Fruit fly (Drosophila melanogaster) whole organism, embryonic: Measurements from ENCODE around the gene CG17199.

Source experiments
- Bgb ChIP-seq: fragments of 200-800 bp; sonication (Bioruptor generic); IDR thresholded peaks from 2 replicates; pipeline ENCODE4 v1.3.6; 2022; ENCODE audit warnings: missing biosample characterization, missing genetic modification characterization; ENCODE audit not compliant: partially characterized antibody
- CG10543 ChIP-seq: fragments of 200-800 bp; sonication (Bioruptor generic); optimal IDR thresholded peaks from 3 replicates; lab custom pipeline; 2017; ENCODE audit warnings: missing biosample characterization, mild to moderate bottlenecking, missing genetic modification characterization, moderate library complexity
- CG13894 ChIP-seq: fragments of 200-800 bp; sonication (Bioruptor generic); optimal IDR thresholded peaks from 3 replicates; lab custom pipeline; 2018; ENCODE audit warnings: missing biosample characterization, mild to moderate bottlenecking, missing genetic modification characterization, moderate library complexity
- CG14014 ChIP-seq: fragments of 200-800 bp; sonication (Bioruptor generic); IDR thresholded peaks from 2 replicates; pipeline ENCODE4 v1.3.6; 2022; ENCODE audit warnings: missing biosample characterization, missing genetic modification characterization
- CG15073 ChIP-seq: fragments of 200-800 bp; sonication (Bioruptor generic); optimal IDR thresholded peaks from 2 replicates; lab custom pipeline; 2016; ENCODE audit warnings: missing biosample characterization, missing genetic modification characterization
- CG15601 ChIP-seq: fragments of 200-800 bp; sonication (Bioruptor generic); optimal IDR thresholded peaks from 3 replicates; lab custom pipeline; 2019; ENCODE audit warnings: missing biosample characterization, mild to moderate bottlenecking, missing genetic modification characterization, moderate library complexity
- CG16813 ChIP-seq: fragments of 200-800 bp; sonication (Bioruptor generic); IDR thresholded peaks from 3 replicates; pipeline ENCODE4 v1.3.6; 2022; ENCODE audit warnings: missing biosample characterization, missing genetic modification characterization; ENCODE audit not compliant: partially characterized antibody
- CG17829 ChIP-seq: fragments of 200-800 bp; optimal IDR thresholded peaks from 2 replicates; lab custom pipeline; 2019; ENCODE audit warnings: missing biosample characterization, mild to moderate bottlenecking, missing genetic modification characterization, moderate library complexity
- CG18599 ChIP-seq: fragments of 200-800 bp; sonication (Bioruptor generic); optimal IDR thresholded peaks from 3 replicates; lab custom pipeline; 2017; ENCODE audit warnings: missing biosample characterization, missing genetic modification characterization, mild to moderate bottlenecking, moderate library complexity, missing genetic modification reagents
- CG2116 ChIP-seq: fragments of 200-800 bp; sonication (Bioruptor generic); optimal IDR thresholded peaks from 3 replicates; lab custom pipeline; 2018; ENCODE audit warnings: missing biosample characterization, mild to moderate bottlenecking, missing genetic modification characterization
- CG2875 ChIP-seq: fragments of 200-800 bp; sonication (Bioruptor generic); optimal IDR thresholded peaks from 2 replicates; lab custom pipeline; 2017; ENCODE audit warnings: missing biosample characterization, mild to moderate bottlenecking, missing genetic modification characterization, missing genetic modification reagents
- CG43689 ChIP-seq: fragments of 200-800 bp; sonication (Bioruptor generic); IDR thresholded peaks from 2 replicates; pipeline ENCODE4 v1.3.6; 2022; ENCODE audit warnings: missing biosample characterization, missing genetic modification characterization
- CG4617 ChIP-seq: fragments of 200-800 bp; sonication (Bioruptor generic); optimal IDR thresholded peaks from 3 replicates; lab custom pipeline; 2016; ENCODE audit warnings: missing biosample characterization, missing genetic modification characterization, borderline replicate concordance
- CG7963 ChIP-seq: fragments of 200-800 bp; sonication (Bioruptor generic); IDR thresholded peaks from 3 replicates; pipeline ENCODE4 v1.3.6; 2022; ENCODE audit warnings: missing biosample characterization, missing genetic modification characterization; ENCODE audit not compliant: partially characterized antibody
- CG9437 ChIP-seq: fragments of 200-800 bp; sonication (Bioruptor generic); optimal IDR thresholded peaks from 2 replicates; lab custom pipeline; 2018; ENCODE audit warnings: missing biosample characterization, mild to moderate bottlenecking, missing genetic modification characterization
- CTCF ChIP-seq: fragments of 200-800 bp; sonication (Bioruptor generic); optimal IDR thresholded peaks from 2 replicates; lab custom pipeline; 2017; ENCODE audit warnings: missing biosample characterization, mild to moderate bottlenecking, missing genetic modification characterization, moderate library complexity
- D19B ChIP-seq: fragments of 200-800 bp; sonication (Bioruptor generic); optimal IDR thresholded peaks from 2 replicates; lab custom pipeline; 2017; ENCODE audit warnings: missing biosample characterization, mild to moderate bottlenecking, missing genetic modification characterization
- Dek ChIP-seq: fragments of 200-800 bp; sonication (Bioruptor generic); optimal IDR thresholded peaks from 3 replicates; lab custom pipeline; 2019; ENCODE audit warnings: missing biosample characterization, mild to moderate bottlenecking, missing genetic modification characterization, moderate library complexity
- Doc3 ChIP-seq: fragments of 200-800 bp; sonication (Bioruptor generic); IDR thresholded peaks from 3 replicates; pipeline ENCODE4 v1.3.6; 2022; ENCODE audit warnings: missing biosample characterization, missing genetic modification characterization; ENCODE audit not compliant: partially characterized antibody
- Dp ChIP-seq: fragments of 200-800 bp; sonication (Bioruptor generic); optimal IDR thresholded peaks from 2 replicates; lab custom pipeline; 2018; ENCODE audit warnings: missing biosample characterization, mild to moderate bottlenecking, missing genetic modification characterization, moderate library complexity
- Ets97D ChIP-seq: fragments of 200-800 bp; sonication (Bioruptor generic); optimal IDR thresholded peaks from 3 replicates; lab custom pipeline; 2016; ENCODE audit warnings: missing biosample characterization, missing genetic modification characterization
- Fer1 ChIP-seq: fragments of 200-800 bp; sonication (Bioruptor generic); optimal IDR thresholded peaks from 2 replicates; lab custom pipeline; 2017; ENCODE audit warnings: missing biosample characterization, mild to moderate bottlenecking, missing genetic modification characterization
- HmgZ ChIP-seq: fragments of 200-800 bp; sonication (Bioruptor generic); optimal IDR thresholded peaks from 2 replicates; lab custom pipeline; 2018; ENCODE audit warnings: missing biosample characterization, mild to moderate bottlenecking, missing genetic modification characterization
- Jarid2 ChIP-seq: fragments of 200-800 bp; sonication (Bioruptor generic); optimal IDR thresholded peaks from 3 replicates; lab custom pipeline; 2017; ENCODE audit warnings: mild to moderate bottlenecking, missing biosample characterization, missing genetic modification reagents, missing genetic modification characterization
- MESR4 ChIP-seq: fragments of 200-800 bp; sonication (Bioruptor generic); optimal IDR thresholded peaks from 2 replicates; lab custom pipeline; 2018; ENCODE audit warnings: missing biosample characterization, mild to moderate bottlenecking, missing genetic modification characterization, moderate library complexity
- Pdp1 ChIP-seq, 2 experiments: fragments of 200-800 bp; sonication (Bioruptor generic); optimal IDR thresholded peaks; 3 replicates each; lab custom pipeline; 2016; ENCODE audit warnings: missing biosample characterization in 2 of 2, missing genetic modification characterization in 2 of 2, mild to moderate bottlenecking in 1 of 2, moderate library complexity in 1 of 2
- Poxn ChIP-seq: fragments of 200-800 bp; sonication (Bioruptor generic); IDR thresholded peaks from 2 replicates; pipeline ENCODE4 v1.3.6; 2022; ENCODE audit warnings: missing biosample characterization, missing genetic modification characterization
- Sin3A ChIP-seq: fragments of >200 bp; optimal IDR thresholded peaks from 2 replicates; lab custom pipeline; 2018
- Ssrp ChIP-seq: fragments of 200-800 bp; sonication (Bioruptor generic); optimal IDR thresholded peaks from 2 replicates; lab custom pipeline; 2018; ENCODE audit warnings: missing biosample characterization, mild to moderate bottlenecking, missing genetic modification characterization, moderate library complexity
- ato ChIP-seq: fragments of 200-800 bp; sonication (Bioruptor generic); IDR thresholded peaks from 2 replicates; pipeline ENCODE4 v1.3.6; 2022; ENCODE audit warnings: missing biosample characterization, missing genetic modification characterization; ENCODE audit not compliant: partially characterized antibody
- chm ChIP-seq: fragments of 200-800 bp; sonication (Bioruptor generic); IDR thresholded peaks from 2 replicates; pipeline ENCODE4 v1.3.6; 2022; ENCODE audit warnings: missing biosample characterization, missing genetic modification characterization
- chn ChIP-seq: fragments of 200-800 bp; sonication (Bioruptor generic); optimal IDR thresholded peaks from 2 replicates; lab custom pipeline; 2016; ENCODE audit warnings: missing biosample characterization, missing genetic modification characterization
- da ChIP-seq: fragments of 200-800 bp; sonication (Bioruptor generic); optimal IDR thresholded peaks from 2 replicates; lab custom pipeline; 2016; ENCODE audit warnings: missing biosample characterization, missing genetic modification characterization
- emc ChIP-seq: fragments of 200-800 bp; sonication (Bioruptor generic); optimal IDR thresholded peaks from 2 replicates; lab custom pipeline; 2016; ENCODE audit warnings: missing biosample characterization, missing genetic modification characterization
- fd96Cb ChIP-seq: fragments of 200-800 bp; sonication (Bioruptor generic); optimal IDR thresholded peaks from 2 replicates; lab custom pipeline; 2018; ENCODE audit warnings: missing biosample characterization, mild to moderate bottlenecking, missing genetic modification characterization, moderate library complexity
- gfzf ChIP-seq: fragments of 200-800 bp; sonication (Bioruptor generic); optimal IDR thresholded peaks from 2 replicates; lab custom pipeline; 2016; ENCODE audit warnings: missing biosample characterization, mild to moderate bottlenecking, missing genetic modification characterization, moderate library complexity
- gt ChIP-seq: fragments of 200-800 bp; sonication (Bioruptor generic); IDR thresholded peaks from 2 replicates; pipeline ENCODE4 v1.3.6; 2022; ENCODE audit warnings: missing biosample characterization, missing genetic modification characterization
- hb ChIP-seq: fragments of 200-800 bp; sonication (Bioruptor generic); IDR thresholded peaks from 3 replicates; pipeline ENCODE4 v1.3.6; 2022; ENCODE audit warnings: missing biosample characterization, missing genetic modification characterization; ENCODE audit not compliant: partially characterized antibody
- jigr1 ChIP-seq: fragments of 200-800 bp; sonication (Bioruptor generic); IDR thresholded peaks from 3 replicates; pipeline ENCODE4 v1.3.6; 2022; ENCODE audit warnings: missing biosample characterization, missing genetic modification characterization
- mld ChIP-seq: fragments of 200-800 bp; sonication (Bioruptor generic); IDR thresholded peaks from 3 replicates; pipeline ENCODE4 v1.3.6; 2022; ENCODE audit warnings: missing biosample characterization, missing genetic modification characterization; ENCODE audit not compliant: partially characterized antibody
- peb ChIP-seq: fragments of 200-800 bp; sonication (Bioruptor generic); IDR thresholded peaks from 2 replicates; pipeline ENCODE4 v1.3.6; 2022; ENCODE audit warnings: missing biosample characterization, missing genetic modification characterization
- psq ChIP-seq: fragments of 200-800 bp; sonication (Bioruptor generic); optimal IDR thresholded peaks from 2 replicates; lab custom pipeline; 2017; ENCODE audit warnings: missing biosample characterization, missing genetic modification characterization
- pzg ChIP-seq: fragments of 200-800 bp; sonication (Bioruptor generic); optimal IDR thresholded peaks from 3 replicates; lab custom pipeline; 2018; ENCODE audit warnings: missing biosample characterization, mild to moderate bottlenecking, missing genetic modification characterization, moderate library complexity
- sd ChIP-seq: fragments of 200-800 bp; sonication (Bioruptor generic); optimal IDR thresholded peaks from 3 replicates; lab custom pipeline; 2018; ENCODE audit warnings: missing biosample characterization, mild to moderate bottlenecking, missing genetic modification characterization, moderate library complexity
- sens ChIP-seq: fragments of 200-800 bp; sonication (Bioruptor generic); peaks from one replicate; lab custom pipeline; 2016; ENCODE audit warnings: missing biosample characterization, missing genetic modification characterization
- stc ChIP-seq: fragments of 200-800 bp; sonication (Bioruptor generic); IDR thresholded peaks from 2 replicates; pipeline ENCODE4 v1.3.6; 2022; ENCODE audit warnings: missing biosample characterization, missing genetic modification characterization
- stwl ChIP-seq: fragments of 200-800 bp; sonication (Bioruptor generic); optimal IDR thresholded peaks from 3 replicates; lab custom pipeline; 2018; ENCODE audit warnings: missing biosample characterization, mild to moderate bottlenecking, missing genetic modification characterization, moderate library complexity
- twi ChIP-seq: fragments of 200-800 bp; optimal IDR thresholded peaks from 2 replicates; lab custom pipeline; 2019; ENCODE audit warnings: missing biosample characterization, mild to moderate bottlenecking, missing genetic modification characterization, moderate library complexity
- vfl ChIP-seq: fragments of 200-800 bp; sonication (Bioruptor generic); optimal IDR thresholded peaks from 2 replicates; lab custom pipeline; 2016; ENCODE audit warnings: missing biosample characterization, missing genetic modification characterization
- yki ChIP-seq: fragments of >200 bp; optimal IDR thresholded peaks from 3 replicates; lab custom pipeline; 2018

Gene CG17199

DNA sequence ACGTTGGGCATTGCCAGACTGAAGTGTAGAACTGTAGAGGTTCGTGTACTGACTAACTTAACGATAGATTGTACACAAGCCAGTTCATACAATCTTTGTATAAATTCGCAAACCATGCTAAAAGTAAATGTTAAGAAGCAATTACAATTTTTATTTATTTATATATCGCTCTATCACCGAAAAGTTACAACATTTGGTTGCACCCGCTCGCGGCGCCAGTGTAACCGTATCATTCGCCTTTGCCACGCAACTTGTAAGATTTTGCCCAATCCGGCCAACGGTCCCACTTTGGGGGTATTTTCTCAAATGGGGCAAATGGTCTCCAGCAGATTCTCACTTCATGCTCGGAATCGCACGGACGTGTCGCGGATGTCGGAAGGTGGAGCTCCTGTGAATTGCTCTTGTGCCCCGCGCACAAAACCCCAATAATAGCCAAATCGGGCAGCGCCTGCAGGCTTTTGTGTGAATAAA is 42.9 kb upstream of the CG17199 start, which contains the start of gene cic (continued):
- no peak for TF ChIP-seq D19B (GFP tag; lab: Kevin White, UChicago)
- peak; percentile 35 for TF ChIP-seq CG2116
- TF ChIP-seq sens (GFP tag; lab: Kevin White, UChicago), result peak; percentile 11
- no peak for TF ChIP-seq Fer1
- no peak for TF ChIP-seq CG15073
- TF ChIP-seq ato (GFP tag; lab: Robert Waterston, UW), result peak; percentile 6; the same call in 1 of the 2 replicates
- TF ChIP-seq Ets97D (GFP tag; lab: Kevin White, UChicago), result peak; percentile 82
- 0 out of 3 replicates have a peak, but pooled peaks have one; percentile 45 for TF ChIP-seq Doc3 (GFP tag; lab: Robert Waterston, UW)
- TF ChIP-seq sd (tag; lab: Kevin White, UChicago), result no peak
- TF ChIP-seq Dp, result peak; percentile 34
- TF ChIP-seq CG43689 (GFP tag; lab: Robert Waterston, UW), result no peak
- no peak for TF ChIP-seq twi (tag; lab: Kevin White, UChicago)
- TF ChIP-seq CG7963 (GFP tag; lab: Robert Waterston, UW), result no peak
- TF ChIP-seq Jarid2 (GFP tag; lab: Kevin White, UChicago), result peak; percentile 97
- TF ChIP-seq CG13894 (tag; lab: Kevin White, UChicago), result peak; percentile 1
- 0 out of 2 replicates have a peak, but pooled peaks have one; percentile 24 for TF ChIP-seq stc (GFP tag; lab: Robert Waterston, UW)
- no peak for TF ChIP-seq peb (GFP tag; lab: Robert Waterston, UW)
- peak; percentile 45 for TF ChIP-seq CG10543 (GFP tag; lab: Kevin White, UChicago)
- peak in 1 of 2 experiments; percentile 53 for TF ChIP-seq Pdp1 (GFP tag; optimal IDR thresholded peaks at IDR 0.05; lab: Kevin White, UChicago)
- TF ChIP-seq da (GFP tag; lab: Kevin White, UChicago), result no peak
- no peak for TF ChIP-seq Poxn (GFP tag; lab: Robert Waterston, UW)
- peak; percentile 99 for TF ChIP-seq stwl (tag; lab: Kevin White, UChicago)
- no peak for TF ChIP-seq CG9437
- TF ChIP-seq CG14014 (GFP tag; lab: Robert Waterston, UW), result no peak
- TF ChIP-seq chn, result no peak
- TF ChIP-seq pzg, result peak; percentile 89
- peak; percentile 39 for TF ChIP-seq MESR4
- no peak for TF ChIP-seq emc
- TF ChIP-seq gt, result no peak
- TF ChIP-seq mld, result no peak; the same call in 2 of the 3 replicates
- no peak for TF ChIP-seq yki
- no peak for TF ChIP-seq CG18599 (GFP tag; lab: Kevin White, UChicago)
- TF ChIP-seq CG4617 (GFP tag; lab: Kevin White, UChicago), result no peak
- no peak for TF ChIP-seq vfl
- TF ChIP-seq Sin3A (lab: Kevin White, UChicago), result peak; percentile 86
- TF ChIP-seq HmgZ (tag; lab: Kevin White, UChicago), result peak; percentile 37
- peak; percentile 98 for TF ChIP-seq gfzf (GFP tag; lab: Kevin White, UChicago)
- no peak for TF ChIP-seq Ssrp
- no peak for TF ChIP-seq psq (GFP tag; lab: Kevin White, UChicago)
- no peak for TF ChIP-seq hb (GFP tag; lab: Robert Waterston, UW)
- peak; percentile 35 for TF ChIP-seq CG15601
- TF ChIP-seq CG16813, result 0 out of 3 replicates have a peak, but pooled peaks have one; percentile 37
- TF ChIP-seq jigr1 (GFP tag; lab: Robert Waterston, UW), result no peak
- peak; percentile 85 for TF ChIP-seq chm (GFP tag; lab: Robert Waterston, UW)
- no peak for TF ChIP-seq fd96Cb (tag; lab: Kevin White, UChicago)
- TF ChIP-seq Dek, result peak; percentile 17
- TF ChIP-seq CTCF (GFP tag; lab: Kevin White, UChicago), result peak; percentile 59
- peak; percentile 58 for TF ChIP-seq CG17829 (tag; lab: Kevin White, UChicago)
- TF ChIP-seq Bgb, result peak; percentile 52
- TF ChIP-seq CG2875, result no peak
